Worm (Caenorhabditis elegans): ENCODE measurements around the gene Y51B9A.14.

ce11 chrII:9369394-9369793 is 28.9 kb downstream of the Y51B9A.14 start:
- TF ChIP-seq hnd-1 (tag; optimal IDR thresholded peaks at IDR 0.05) (no peak), sea-1 (GFP tag; conservative IDR thresholded peaks at IDR 0.05) (no peak), ama-1 (optimal IDR thresholded peaks at IDR 0.05) (no peak), flt-1 (GFP tag; IDR thresholded peaks at IDR 0.05) (no peak), F13C5.2 (tag; optimal IDR thresholded peaks at IDR 0.05) (no peak), aly-1 (tag; optimal IDR thresholded peaks at IDR 0.05) (no peak), scrt-1 (GFP tag; IDR thresholded peaks at IDR 0.05) (no peak)
